Fruit fly (Drosophila melanogaster) whole organism, larva: ENCODE results near the gene ND-B18.

Experiments used
- noc ChIP-seq: fragments of 200-800 bp; sonication (Bioruptor generic); optimal IDR thresholded peaks from 3 replicates; lab custom pipeline; 2019; ENCODE audit warnings: missing biosample characterization, mild to moderate bottlenecking, missing genetic modification characterization, moderate library complexity

ND-B18 gene

dm6 chrX:15063404-15064062, at the start of gene ND-B18, which contains the start of gene hiw:
Gene ND-B18 (plus strand): TSS chrX:15063733.
Gene hiw (minus strand): TSS chrX:15063429.
- TF ChIP-seq noc = no peak

dm6 chrX:15019413-15019812, 44.1 kb upstream of the ND-B18 start:
- no peak for TF ChIP-seq noc

dm6 chrX:15021021-15021477, 42.5 kb upstream of the ND-B18 start:
- no peak for TF ChIP-seq noc

dm6 chrX:15022219-15022618, 41.3 kb upstream of the ND-B18 start:
- TF ChIP-seq noc = peak; percentile 22

- TF ChIP-seq noc = no peak
These were observed 40.1 kb upstream of the ND-B18 start for dm6 chrX:15023395-15023794.

- TF ChIP-seq noc = peak; percentile 87
These were observed 39.5 kb upstream of the ND-B18 start, which contains the start of gene be for dm6 chrX:15023826-15024545. Gene be (plus strand): TSS chrX:15024436.

- no peak for TF ChIP-seq noc
These were observed 38.8 kb upstream of the ND-B18 start for dm6 chrX:15024728-15025127.

dm6 chrX:15025737-15026136, 37.8 kb upstream of the ND-B18 start:
- no peak for TF ChIP-seq noc

- no peak for TF ChIP-seq noc
These were observed 36.6 kb upstream of the ND-B18 start for dm6 chrX:15026897-15027296.

dm6 chrX:15028152-15028551, 35.4 kb upstream of the ND-B18 start:
- no peak for TF ChIP-seq noc

dm6 chrX:15029864-15030263, 33.7 kb upstream of the ND-B18 start:
- no peak for TF ChIP-seq noc

dm6 chrX:15042499-15042898, 21.0 kb upstream of the ND-B18 start:
- TF ChIP-seq noc = no peak

dm6 chrX:15043013-15043699, 20.4 kb upstream of the ND-B18 start:
- TF ChIP-seq noc = no peak

dm6 chrX:15043700-15044225, 19.8 kb upstream of the ND-B18 start, which contains the start of gene CG5541:
Gene CG5541 (plus strand): TSS chrX:15044123.
- TF ChIP-seq noc = peak; percentile 63

- no peak for TF ChIP-seq noc
These were observed 17.9 kb upstream of the ND-B18 start for dm6 chrX:15045608-15046007.

- peak; percentile 48 for TF ChIP-seq noc
These were observed 14.8 kb upstream of the ND-B18 start for dm6 chrX:15048713-15049112.

- no peak for TF ChIP-seq noc
These were observed 914 bp upstream of the ND-B18 start for dm6 chrX:15062619-15063018.
